Fruit fly (Drosophila melanogaster): Measurements from ENCODE around the gene ATPsynE.
A peak's percentile ranks its signal among the peaks of the same experiment; 100 is the strongest.

ATPsynE gene

DNA sequence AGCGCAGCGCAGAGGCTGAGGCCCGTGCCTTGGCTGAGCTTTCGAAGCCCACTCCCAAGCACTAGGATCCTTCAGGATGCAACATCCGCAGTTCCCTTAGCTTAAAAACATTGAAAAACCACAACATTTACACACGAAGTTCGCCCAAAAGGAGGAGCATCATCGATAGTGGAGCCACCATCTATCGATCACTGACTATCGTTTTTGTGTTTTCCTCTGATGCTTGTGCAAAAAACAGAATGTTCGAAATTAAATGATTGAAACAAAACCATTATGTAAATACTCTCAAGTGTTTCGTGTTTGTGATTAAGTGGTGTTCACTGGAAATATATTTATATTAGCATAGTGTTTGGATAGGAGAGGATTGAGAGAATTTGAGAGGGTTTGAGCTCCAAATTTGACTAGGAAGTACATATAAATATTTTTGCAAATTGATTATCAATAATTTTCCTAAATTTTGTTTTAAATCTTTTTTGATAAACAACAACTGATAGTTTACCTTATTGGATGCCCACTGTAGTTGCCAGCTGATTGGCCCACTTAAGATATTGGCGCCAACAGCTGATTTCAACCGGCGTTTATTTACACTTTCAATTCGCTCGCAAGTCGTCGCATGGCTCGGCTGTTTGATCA is 841 bp downstream of the ATPsynE start, which contains the start of gene spn-B (continued):
- peak; percentile 0 to 80 for TF ChIP-seq bsh (GFP tag; optimal IDR thresholded peaks at IDR 0.05)
- TF ChIP-seq Max (GFP tag; optimal IDR thresholded peaks at IDR 0.05) = peak; percentile 74
- TF ChIP-seq Nf-YA (GFP tag; IDR thresholded peaks at IDR 0.05) = peak; percentile 44; the same call in 1 of the 2 replicates
- no peak for TF ChIP-seq wek (GFP tag; optimal IDR thresholded peaks at IDR 0.05)
- no peak for TF ChIP-seq Optix (GFP tag; IDR thresholded peaks at IDR 0.05)
- TF ChIP-seq CG9727 (GFP tag; optimal IDR thresholded peaks at IDR 0.05) = peak; percentile 84
- no peak for TF ChIP-seq CHES-1-like (GFP tag; optimal IDR thresholded peaks at IDR 0.05)
- peak; percentile 55 for TF ChIP-seq fu2 (GFP tag; optimal IDR thresholded peaks at IDR 0.05)
- no peak for TF ChIP-seq ato (GFP tag; IDR thresholded peaks at IDR 0.05; ENCODE audit: partially characterized antibody)
- peak; percentile 52 for TF ChIP-seq CG9817 (tag; optimal IDR thresholded peaks at IDR 0.05)
- TF ChIP-seq CG10543 (GFP tag; optimal IDR thresholded peaks at IDR 0.05) = peak; percentile 61
- TF ChIP-seq Bgb (GFP tag; IDR thresholded peaks at IDR 0.05; ENCODE audit: partially characterized antibody) = no peak; the same call in 1 of the 2 replicates
- TF ChIP-seq CG4328 (GFP tag; optimal IDR thresholded peaks at IDR 0.05) = peak; percentile 64
- no peak for TF ChIP-seq Neu2 (GFP tag; optimal IDR thresholded peaks at IDR 0.05; ENCODE audit: borderline replicate concordance)
- no peak for TF ChIP-seq luna (GFP tag; optimal IDR thresholded peaks at IDR 0.05)
- TF ChIP-seq mam (GFP tag; optimal IDR thresholded peaks at IDR 0.05) = peak; percentile 58
- TF ChIP-seq CG15601 (tag; optimal IDR thresholded peaks at IDR 0.05) = peak; percentile 100
- peak; percentile 66 for TF ChIP-seq CG6254 (GFP tag; optimal IDR thresholded peaks at IDR 0.05)
- TF ChIP-seq Spps (tag; optimal IDR thresholded peaks at IDR 0.05) = peak; percentile 71
- TF ChIP-seq CG10147 (GFP tag; optimal IDR thresholded peaks at IDR 0.05) = peak; percentile 70
- no peak for TF ChIP-seq Deaf1 (tag; optimal IDR thresholded peaks at IDR 0.05)
- TF ChIP-seq CG12942 (GFP tag; optimal IDR thresholded peaks at IDR 0.05) = peak; percentile 23
- TF ChIP-seq CG7271 (tag; optimal IDR thresholded peaks at IDR 0.05) = no peak
- peak; percentile 66 for TF ChIP-seq tap (tag; optimal IDR thresholded peaks at IDR 0.05)
- TF ChIP-seq her (GFP tag; optimal IDR thresholded peaks at IDR 0.05) = no peak
- TF ChIP-seq fd96Cb (tag; optimal IDR thresholded peaks at IDR 0.05) = peak; percentile 70
- peak; percentile 49 for TF ChIP-seq cato (GFP tag; optimal IDR thresholded peaks at IDR 0.05; ENCODE audit: borderline replicate concordance)
- TF ChIP-seq Ptx1 (GFP tag; IDR thresholded peaks at IDR 0.05) = peak; percentile 75
- TF ChIP-seq CG15696 (tag; optimal IDR thresholded peaks at IDR 0.05) = peak; percentile 75
- no peak for TF ChIP-seq CG2889 (GFP tag; IDR thresholded peaks at IDR 0.05)
- TF ChIP-seq HLH3B (GFP tag; IDR thresholded peaks at IDR 0.05) = peak; percentile 75
- peak; percentile 71 for TF ChIP-seq bab2 (GFP tag; optimal IDR thresholded peaks at IDR 0.05)
- no peak for TF ChIP-seq dan (GFP tag; IDR thresholded peaks at IDR 0.05)
- TF ChIP-seq CG2199 (GFP tag; IDR thresholded peaks at IDR 0.05) = no peak
- TF ChIP-seq CG10979 (tag; optimal IDR thresholded peaks at IDR 0.05) = peak; percentile 80
- TF ChIP-seq NFAT (GFP tag; IDR thresholded peaks at IDR 0.05) = peak; percentile 21; the same call in 1 of the 2 replicates
- TF ChIP-seq CG10565 (GFP tag; optimal IDR thresholded peaks at IDR 0.05) = no peak
- TF ChIP-seq Oli (tag; optimal IDR thresholded peaks at IDR 0.05) = peak; percentile 79
- TF ChIP-seq Sry-δ (GFP tag; optimal IDR thresholded peaks at IDR 0.05) = peak; percentile 38
- peak; percentile 21 for TF ChIP-seq CG7928 (GFP tag; optimal IDR thresholded peaks at IDR 0.05)
- TF ChIP-seq CG6689 (GFP tag; IDR thresholded peaks at IDR 0.05) = peak; percentile 67
- TF ChIP-seq B-H2 (GFP tag; optimal IDR thresholded peaks at IDR 0.05) = peak; percentile 70
- TF ChIP-seq emc (GFP tag; optimal IDR thresholded peaks at IDR 0.05) = peak; percentile 21
- no peak for TF ChIP-seq Trl (optimal IDR thresholded peaks at IDR 0.05)
- peak; percentile 30 for TF ChIP-seq Trl (GFP tag; optimal IDR thresholded peaks at IDR 0.05)
- no peak for TF ChIP-seq cg (GFP tag; optimal IDR thresholded peaks at IDR 0.05)
- peak; percentile 66 for TF ChIP-seq sisA (GFP tag; IDR thresholded peaks at IDR 0.05)
- TF ChIP-seq onecut (GFP tag; IDR thresholded peaks at IDR 0.05) = peak; percentile 53
- no peak for TF ChIP-seq CkIIα-i1 (GFP tag; IDR thresholded peaks at IDR 0.05)
- TF ChIP-seq Hmx (GFP tag; optimal IDR thresholded peaks at IDR 0.05) = peak; percentile 59
